Fruit fly (Drosophila melanogaster): Measurements from ENCODE around the gene CG12541.

The CG12541 gene

dm6 chrX:6973340-6973739, 92.5 kb downstream of the CG12541 start, which contains the start of gene CG3040 (continued):
- TF ChIP-seq mam (GFP tag; optimal IDR thresholded peaks at IDR 0.05) = peak; percentile 54
- no peak for TF ChIP-seq unc-4 (GFP tag; IDR thresholded peaks at IDR 0.05; ENCODE audit: partially characterized antibody)
- peak; percentile 9 for TF ChIP-seq nom (GFP tag; optimal IDR thresholded peaks at IDR 0.05)
- TF ChIP-seq lab (GFP tag; optimal IDR thresholded peaks at IDR 0.05) = peak; percentile 44
- peak; percentile 15 for TF ChIP-seq CG18599 (GFP tag; optimal IDR thresholded peaks at IDR 0.05)
- TF ChIP-seq CG12391 (tag; optimal IDR thresholded peaks at IDR 0.05) = peak; percentile 51
- TF ChIP-seq az2 (GFP tag; optimal IDR thresholded peaks at IDR 0.05) = peak; percentile 1
- peak; percentile 39 for TF ChIP-seq CG31441 (GFP tag; IDR thresholded peaks at IDR 0.05)
- no peak for TF ChIP-seq D (optimal IDR thresholded peaks at IDR 0.05)
- no peak for TF ChIP-seq D (GFP tag; optimal IDR thresholded peaks at IDR 0.05)
- TF ChIP-seq Gug (GFP tag; IDR thresholded peaks at IDR 0.05) = no peak
- peak; percentile 34 for TF ChIP-seq CG17829 (tag; optimal IDR thresholded peaks at IDR 0.05)
- peak; percentile 44 for TF ChIP-seq CG12155 (GFP tag; optimal IDR thresholded peaks at IDR 0.05)
- peak in 1 of 2 experiments; percentile 23 for TF ChIP-seq chif (GFP tag; optimal IDR thresholded peaks at IDR 0.05)
- TF ChIP-seq Drgx (GFP tag; IDR thresholded peaks at IDR 0.05) = no peak
- TF ChIP-seq Lpt (GFP tag; optimal IDR thresholded peaks at IDR 0.05) = no peak
- TF ChIP-seq CG4820 (GFP tag; optimal IDR thresholded peaks at IDR 0.05) = peak; percentile 7
- TF ChIP-seq grau (tag; optimal IDR thresholded peaks at IDR 0.05) = peak; percentile 56
- no peak for TF ChIP-seq scrt (GFP tag; optimal IDR thresholded peaks at IDR 0.05)
- no peak for TF ChIP-seq Camta (GFP tag; optimal IDR thresholded peaks at IDR 0.05)
- TF ChIP-seq stc (GFP tag; IDR thresholded peaks at IDR 0.05) = peak; percentile 41; the same call in 1 of the 2 replicates
- TF ChIP-seq CG4617 (GFP tag; optimal IDR thresholded peaks at IDR 0.05; ENCODE audit: borderline replicate concordance) = peak; percentile 81
- no peak for TF ChIP-seq CG16815 (GFP tag; optimal IDR thresholded peaks at IDR 0.05)
- TF ChIP-seq Hmr (GFP tag; optimal IDR thresholded peaks at IDR 0.05) = peak; percentile 61
- TF ChIP-seq Ptx1 (GFP tag; IDR thresholded peaks at IDR 0.05) = peak; percentile 36; the same call in 1 of the 2 replicates
- TF ChIP-seq zfh1 (GFP tag; IDR thresholded peaks at IDR 0.05) = peak; percentile 33; the same call in 2 of the 3 replicates
- TF ChIP-seq CG11093 (GFP tag; IDR thresholded peaks at IDR 0.05) = no peak
- TF ChIP-seq Xbp1 (GFP tag; optimal IDR thresholded peaks at IDR 0.05) = peak; percentile 45
- no peak for TF ChIP-seq CG17912 (GFP tag; optimal IDR thresholded peaks at IDR 0.05)
- no peak for TF ChIP-seq shn (GFP tag; optimal IDR thresholded peaks at IDR 0.05)
- no peak for TF ChIP-seq Dfd (GFP tag; optimal IDR thresholded peaks at IDR 0.05)
- TF ChIP-seq stwl (tag; optimal IDR thresholded peaks at IDR 0.05) = peak; percentile 57
- TF ChIP-seq fd96Cb (tag; optimal IDR thresholded peaks at IDR 0.05) = peak; percentile 10
- peak; percentile 42; the same call in 1 of the 2 replicates for TF ChIP-seq H2.0 (GFP tag; IDR thresholded peaks at IDR 0.05)
- TF ChIP-seq Gsc (GFP tag; IDR thresholded peaks at IDR 0.05) = no peak
- TF ChIP-seq PHDP (tag; optimal IDR thresholded peaks at IDR 0.05) = peak; percentile 28
- TF ChIP-seq Pdp1 (GFP tag; optimal IDR thresholded peaks at IDR 0.05) = peak in 1 of 2 experiments; percentile 96
- TF ChIP-seq CG11695 (GFP tag; IDR thresholded peaks at IDR 0.05) = peak; percentile 12; the same call in 1 of the 3 replicates
- TF ChIP-seq dpn (GFP tag; optimal IDR thresholded peaks at IDR 0.05) = peak in 1 of 2 experiments; percentile 42
- TF ChIP-seq zen (tag; optimal IDR thresholded peaks at IDR 0.05) = peak; percentile 31
- TF ChIP-seq twi (tag; optimal IDR thresholded peaks at IDR 0.05) = peak; percentile 47
- TF ChIP-seq CG11247 (GFP tag; IDR thresholded peaks at IDR 0.05) = no peak
- peak; percentile 47 for TF ChIP-seq CG10267 (tag; optimal IDR thresholded peaks at IDR 0.05)
- TF ChIP-seq chn (GFP tag; optimal IDR thresholded peaks at IDR 0.05) = peak; percentile 13
- TF ChIP-seq CG13894 (tag; optimal IDR thresholded peaks at IDR 0.05) = peak; percentile 62
- no peak for TF ChIP-seq CG31388 (GFP tag; optimal IDR thresholded peaks at IDR 0.05)
- TF ChIP-seq Dip2 (GFP tag; IDR thresholded peaks at IDR 0.05) = no peak
- TF ChIP-seq sd (tag; optimal IDR thresholded peaks at IDR 0.05) = peak; percentile 33
- TF ChIP-seq CG13424 (tag; optimal IDR thresholded peaks at IDR 0.05) = peak; percentile 39
- no peak for TF ChIP-seq HLH3B (GFP tag; IDR thresholded peaks at IDR 0.05)
- TF ChIP-seq Meics (GFP tag; optimal IDR thresholded peaks at IDR 0.05) = peak; percentile 27

Data from whole organism, embryonic.